Worm (Caenorhabditis elegans): ENCODE measurements around the gene insc-1.
A peak's percentile ranks its signal among the peaks of the same experiment; 100 is the strongest.
"Not testable (repeated sequence)": the region's sequence is repeated elsewhere in the genome, so short reads cannot be mapped to it uniquely, and the experiment has no call there.

insc-1 gene

DNA sequence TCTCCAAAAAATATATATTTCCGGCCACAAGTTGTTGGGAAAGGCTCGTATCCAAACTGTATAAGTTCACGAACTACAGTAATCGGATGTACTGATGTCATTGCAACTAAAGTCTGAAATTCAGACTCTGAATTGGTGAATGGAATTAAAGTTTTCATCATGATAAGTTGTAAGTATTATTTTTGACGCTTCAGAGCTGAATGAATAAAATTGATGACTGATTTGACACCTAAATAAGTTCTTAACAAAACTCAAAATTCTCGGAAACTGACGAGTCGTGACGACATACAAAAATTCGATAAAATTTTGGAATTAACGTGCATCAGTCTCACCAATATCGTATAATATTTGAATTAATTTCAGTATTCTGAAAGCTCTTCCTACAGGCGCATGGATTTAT lies 11.5 kb downstream of the insc-1 start, which contains the start of gene F43E2.11:
Gene F43E2.11 (minus strand): TSS at position 101 of the 400 bp plus-strand sequence.
- TF ChIP-seq R02D3.7, mbf-1, nhr-23 (tag; optimal IDR thresholded peaks at IDR 0.05): not testable (repeated sequence)

DNA sequence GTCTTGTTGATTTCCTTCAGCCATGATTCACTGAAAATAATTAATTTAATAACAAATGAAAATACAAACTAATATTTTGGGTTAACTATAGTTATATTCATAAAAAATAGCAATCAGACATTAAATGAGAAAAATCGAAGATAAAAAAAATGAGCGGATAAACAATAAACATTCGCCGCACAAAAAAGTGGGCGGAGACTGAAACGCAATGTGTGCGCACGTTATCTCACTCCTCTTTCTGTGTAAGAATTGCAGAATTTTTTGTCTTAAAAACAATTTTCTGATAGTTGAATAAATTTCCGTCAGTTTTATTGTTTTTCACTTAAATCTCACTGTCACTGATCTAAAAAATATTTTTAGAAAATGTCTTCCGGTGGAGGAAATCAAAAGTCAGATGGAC lies 15.4 kb downstream of the insc-1 start, which contains the start of the genes mtch-1 and rpb-4:
Gene mtch-1 (minus strand): TSS at position 24 of the 400 bp plus-strand sequence.
Gene rpb-4 (plus strand): TSS at position 353 of the 400 bp plus-strand sequence.
- TF ChIP-seq lsy-2 (tag; optimal IDR thresholded peaks at IDR 0.05), result peak in 1 of 2 experiments; percentile 61
- peak; percentile 26 for TF ChIP-seq fos-1 (tag; optimal IDR thresholded peaks at IDR 0.05)
- TF ChIP-seq lin-11 (tag; optimal IDR thresholded peaks at IDR 0.05), result no peak
- TF ChIP-seq ama-1 (optimal IDR thresholded peaks at IDR 0.05), result no peak
- TF ChIP-seq F13H6.1 (tag; optimal IDR thresholded peaks at IDR 0.05), result no peak
- TF ChIP-seq sma-3 (GFP tag; optimal IDR thresholded peaks at IDR 0.05), result peak; percentile 18
- no peak for TF ChIP-seq lin-39 (tag; optimal IDR thresholded peaks at IDR 0.05)
- peak; percentile 24 for TF ChIP-seq lin-13 (GFP tag; optimal IDR thresholded peaks at IDR 0.05)
- TF ChIP-seq elt-3 (tag; optimal IDR thresholded peaks at IDR 0.05), result no peak
- TF ChIP-seq nhr-237 (tag; optimal IDR thresholded peaks at IDR 0.05), result no peak
- peak; percentile 29 for TF ChIP-seq crh-2 (tag; optimal IDR thresholded peaks at IDR 0.05)
- TF ChIP-seq aly-2 (tag; optimal IDR thresholded peaks at IDR 0.05), result no peak
- TF ChIP-seq C34F6.9 (tag; optimal IDR thresholded peaks at IDR 0.05), result peak; percentile 54
- TF ChIP-seq ztf-4 (tag; optimal IDR thresholded peaks at IDR 0.05), result no peak
- TF ChIP-seq unc-55 (GFP tag; optimal IDR thresholded peaks at IDR 0.05), result peak; percentile 71
- peak; percentile 6 for TF ChIP-seq sma-9 (GFP tag; optimal IDR thresholded peaks at IDR 0.05)
- no peak for TF ChIP-seq sma-9 (tag; optimal IDR thresholded peaks at IDR 0.05)
- TF ChIP-seq nhr-23 (tag; optimal IDR thresholded peaks at IDR 0.05), result no peak
- peak; percentile 67 for TF ChIP-seq nhr-129 (tag; optimal IDR thresholded peaks at IDR 0.05)

DNA sequence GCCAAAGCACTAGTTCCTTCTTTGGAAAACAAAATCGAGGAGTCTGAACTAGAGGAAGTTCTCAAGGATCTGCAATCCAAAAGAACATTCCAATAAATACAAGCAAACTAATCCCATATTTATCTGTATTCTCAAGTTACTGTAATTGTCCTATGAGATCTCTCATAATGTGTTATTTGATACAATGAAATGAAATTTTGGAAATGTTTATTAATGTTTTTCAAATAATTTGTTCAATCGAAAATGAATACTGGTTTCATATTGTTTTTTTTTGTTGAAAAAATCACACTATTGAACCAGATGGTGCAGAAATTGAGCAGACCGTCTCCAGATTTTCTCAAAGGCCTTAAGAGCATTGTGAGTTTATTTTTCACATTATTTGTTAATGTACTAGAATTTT lies 16.3 kb downstream of the insc-1 start, which contains the start of gene F43E2.1:
Gene F43E2.1 (plus strand): TSS at position 301 of the 400 bp plus-strand sequence.
- TF ChIP-seq elt-3 (tag; optimal IDR thresholded peaks at IDR 0.05) (no peak), C34F6.9 (tag; optimal IDR thresholded peaks at IDR 0.05) (no peak), nhr-23 (tag; optimal IDR thresholded peaks at IDR 0.05) (no peak), blmp-1 (tag; optimal IDR thresholded peaks at IDR 0.05; ENCODE audit: insufficient read depth) (no peak), unc-55 (GFP tag; optimal IDR thresholded peaks at IDR 0.05) (no peak), lsy-2 (tag; optimal IDR thresholded peaks at IDR 0.05) (no peak), egl-27 (tag; optimal IDR thresholded peaks at IDR 0.05) (no peak), lin-11 (tag; optimal IDR thresholded peaks at IDR 0.05) (no peak), ztf-11 (tag; optimal IDR thresholded peaks at IDR 0.05) (no peak), Y55F3AM.14 (GFP tag; optimal IDR thresholded peaks at IDR 0.05) (no peak), fos-1 (tag; optimal IDR thresholded peaks at IDR 0.05) (no peak)

DNA sequence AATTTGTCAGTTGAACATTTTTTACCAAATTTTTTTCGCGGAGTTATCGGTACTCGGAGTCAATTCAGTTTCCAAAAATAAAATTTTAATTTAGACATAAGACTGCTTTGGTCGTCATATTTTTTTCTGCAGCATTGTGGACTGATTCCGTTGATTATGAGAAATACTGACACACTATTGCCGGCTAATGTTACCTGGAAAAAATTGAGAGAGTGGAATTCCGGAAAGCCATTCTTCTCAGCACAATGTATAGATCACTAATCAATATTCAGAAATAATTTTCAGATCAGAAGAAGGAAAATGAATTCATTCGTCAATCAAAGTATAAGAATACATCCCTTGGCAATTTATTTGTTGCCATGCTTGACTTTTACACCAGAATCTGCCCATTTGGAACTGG lies 20.3 kb downstream of the insc-1 start, which contains the start of gene C07D10.6:
Gene C07D10.6 (plus strand): TSS at position 301 of the 400 bp plus-strand sequence.
- TF ChIP-seq nhr-25 (tag; optimal IDR thresholded peaks at IDR 0.05) (no peak), lin-13 (GFP tag; optimal IDR thresholded peaks at IDR 0.05) (no peak), lsy-2 (tag; optimal IDR thresholded peaks at IDR 0.05) (no peak)

DNA sequence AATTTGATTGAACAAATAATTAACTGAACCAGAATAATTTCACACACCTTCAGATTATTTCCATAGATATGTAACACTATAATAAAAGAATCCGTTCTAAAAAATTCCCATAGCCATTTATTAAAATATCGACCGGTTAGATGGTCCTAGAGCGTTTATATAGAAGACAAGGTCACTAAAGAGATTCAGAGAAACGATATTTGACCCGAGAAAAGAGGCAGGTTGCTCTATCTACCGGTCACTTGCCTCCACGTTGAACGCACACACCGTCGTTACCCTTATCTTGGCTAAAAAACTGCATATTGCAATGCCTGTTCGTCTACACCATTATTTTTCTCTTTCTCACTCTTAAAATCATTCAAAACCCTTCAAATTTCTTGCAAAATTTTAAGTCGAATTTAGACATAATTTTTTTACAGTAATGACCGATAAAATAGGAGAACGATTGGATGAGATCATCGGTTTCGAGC lies 22.5 kb downstream of the insc-1 start, which contains the start of gene C07D10.5:
Gene C07D10.5 (plus strand): TSS at position 420 of the 470 bp plus-strand sequence.
- TF ChIP-seq R02D3.7 (tag; optimal IDR thresholded peaks at IDR 0.05) (no peak), ceh-82 (tag; optimal IDR thresholded peaks at IDR 0.05) (no peak), nhr-6 (tag; optimal IDR thresholded peaks at IDR 0.05) (no peak), ztf-1 (GFP tag; conservative IDR thresholded peaks at IDR 0.05) (no peak), unc-39 (tag; optimal IDR thresholded peaks at IDR 0.05) (no peak), alr-1 (tag; optimal IDR thresholded peaks at IDR 0.05) (no peak), peb-1 (tag; optimal IDR thresholded peaks at IDR 0.05) (no peak), mdl-1 (tag; optimal IDR thresholded peaks at IDR 0.05) (no peak), sem-4 (tag; optimal IDR thresholded peaks at IDR 0.05) (no peak), sma-9 (GFP tag; optimal IDR thresholded peaks at IDR 0.05) (no peak), sma-9 (tag; optimal IDR thresholded peaks at IDR 0.05) (no peak), nhr-21 (tag; optimal IDR thresholded peaks at IDR 0.05) (no peak), C34F6.9 (tag; optimal IDR thresholded peaks at IDR 0.05) (no peak), snpc-4 (tag; optimal IDR thresholded peaks at IDR 0.05) (no peak), lsy-2 (tag; optimal IDR thresholded peaks at IDR 0.05) (no peak)

Data from whole organism, L2 larva.